Worm (Caenorhabditis elegans) whole organism, late embryonic: ENCODE measurements around the gene ugt-67.

ENCODE experiments used
- C08G9.2 ChIP-seq: sonication (generic microtip); optimal IDR thresholded peaks from 2 replicates; lab custom pipeline; 2016; ENCODE audit warnings: mild to moderate bottlenecking, missing genetic modification characterization, moderate library complexity, missing compliant biosample characterization
- hlh-13 ChIP-seq: fragments of 200-800 bp; sonication (Bioruptor generic); optimal IDR thresholded peaks from 2 replicates; lab custom pipeline; 2018; ENCODE audit warnings: mild to moderate bottlenecking, missing genetic modification characterization, missing compliant biosample characterization
- mec-3 ChIP-seq: sonication (generic microtip); optimal IDR thresholded peaks from 2 replicates; lab custom pipeline; 2016; ENCODE audit warnings: borderline replicate concordance, missing genetic modification characterization, missing compliant biosample characterization
- nhr-11 ChIP-seq: fragments of 150-350 bp; optimal IDR thresholded peaks from 2 replicates; lab custom pipeline; 2014; ENCODE audit warnings: missing biosample characterization, missing genetic modification characterization

ce11 chrV:4865364-4865763, 35.8 kb upstream of the ugt-67 start, which contains the start of gene srd-32:
- TF ChIP-seq C08G9.2 (tag; lab: Kevin White, UChicago) (no peak), hlh-13 (GFP tag; lab: Kevin White, UChicago) (no peak), nhr-11 (tag; lab: Kevin White, UChicago) (no peak), mec-3 (tag; lab: Kevin White, UChicago) (no peak)
